Fruit fly (Drosophila melanogaster) whole organism, pupa: ENCODE results near the gene solo.

Source experiments
- CG12605 ChIP-seq: fragments of 200-800 bp; sonication (Bioruptor generic); IDR thresholded peaks from 2 replicates; pipeline ENCODE4 v1.3.6; 2022; ENCODE audit warnings: missing biosample characterization, missing genetic modification characterization
- CG15710 ChIP-seq: fragments of 200-800 bp; sonication (Bioruptor generic); optimal IDR thresholded peaks from 2 replicates; lab custom pipeline; 2018; ENCODE audit warnings: missing biosample characterization, mild to moderate bottlenecking, missing genetic modification characterization, moderate library complexity
- CG4496 ChIP-seq: fragments of 200-800 bp; sonication (Bioruptor generic); IDR thresholded peaks from 3 replicates; pipeline ENCODE4 v1.3.6; 2022; ENCODE audit warnings: missing biosample characterization, missing genetic modification characterization
- Pif1B ChIP-seq: fragments of 200-800 bp; sonication (Bioruptor generic); optimal IDR thresholded peaks from 3 replicates; lab custom pipeline; 2016; ENCODE audit warnings: missing biosample characterization, missing genetic modification characterization
- gl ChIP-seq: fragments of 200-800 bp; sonication (Bioruptor generic); optimal IDR thresholded peaks from 2 replicates; lab custom pipeline; 2018; ENCODE audit warnings: missing biosample characterization, mild to moderate bottlenecking, missing genetic modification characterization

dm6 chr2L:15059000-15059399 is 2.5 kb upstream of the solo start:
- no peak for TF ChIP-seq CG15710 (tag; lab: Kevin White, UChicago)
- no peak for TF ChIP-seq gl (tag; lab: Kevin White, UChicago)
- TF ChIP-seq CG4496 (GFP tag; lab: Robert Waterston, UW): no peak
- TF ChIP-seq CG12605 (GFP tag; lab: Robert Waterston, UW): no peak
- no peak for TF ChIP-seq Pif1B
